Worm (Caenorhabditis elegans): ENCODE results near the gene cest-10.

The cest-10 gene

ce11 chrIV:7180304-7180703 is at the start of gene cest-10:
TSS of gene cest-10 (plus strand) at chrIV:7180557.
- no peak for TF ChIP-seq tab-1 (GFP tag; IDR thresholded peaks at IDR 0.05)
- no peak for TF ChIP-seq ztf-23 (GFP tag; IDR thresholded peaks at IDR 0.05)
- no peak for TF ChIP-seq flt-1 (GFP tag; IDR thresholded peaks at IDR 0.05)

ce11 chrIV:7131780-7132179 is 48.6 kb upstream of the cest-10 start, which contains the start of gene grsp-3:
TSS of gene grsp-3 (minus strand) at chrIV:7131928.
- TF ChIP-seq ztf-23 (GFP tag; IDR thresholded peaks at IDR 0.05), result no peak
- TF ChIP-seq ref-1 (GFP tag; conservative IDR thresholded peaks at IDR 0.05), result no peak
- TF ChIP-seq T22C8.4 (GFP tag; IDR thresholded peaks at IDR 0.05), result no peak
- no peak for TF ChIP-seq tab-1 (GFP tag; IDR thresholded peaks at IDR 0.05)
- no peak for TF ChIP-seq flt-1 (GFP tag; IDR thresholded peaks at IDR 0.05)
- no peak for TF ChIP-seq ztf-29 (GFP tag; IDR thresholded peaks at IDR 0.05)
- no peak for TF ChIP-seq klf-2 (GFP tag; conservative IDR thresholded peaks at IDR 0.05)
- TF ChIP-seq cog-1 (tag; optimal IDR thresholded peaks at IDR 0.05), result no peak
- TF ChIP-seq med-1 (GFP tag; optimal IDR thresholded peaks at IDR 0.05; ENCODE audit: insufficient read depth), result no peak

- no peak for TF ChIP-seq med-1 (GFP tag; optimal IDR thresholded peaks at IDR 0.05; ENCODE audit: insufficient read depth)
- no peak for TF ChIP-seq klf-2 (GFP tag; conservative IDR thresholded peaks at IDR 0.05)
- TF ChIP-seq ztf-23 (GFP tag; IDR thresholded peaks at IDR 0.05), result no peak
- no peak for TF ChIP-seq cog-1 (tag; optimal IDR thresholded peaks at IDR 0.05)
- TF ChIP-seq T22C8.4 (GFP tag; IDR thresholded peaks at IDR 0.05), result peak; percentile 42; the same call in 1 of the 2 replicates
- no peak for TF ChIP-seq flt-1 (GFP tag; IDR thresholded peaks at IDR 0.05)
Observed at ce11 chrIV:7133140-7133539, 47.2 kb upstream of the cest-10 start, which contains the start of gene cyn-12. TSS of gene cyn-12 (minus strand) at chrIV:7133217.

- TF ChIP-seq med-1 (GFP tag; optimal IDR thresholded peaks at IDR 0.05; ENCODE audit: insufficient read depth) (no peak), flt-1 (GFP tag; IDR thresholded peaks at IDR 0.05) (no peak), cog-1 (tag; optimal IDR thresholded peaks at IDR 0.05) (no peak), ztf-23 (GFP tag; IDR thresholded peaks at IDR 0.05) (no peak), ref-1 (GFP tag; conservative IDR thresholded peaks at IDR 0.05) (no peak), tab-1 (GFP tag; IDR thresholded peaks at IDR 0.05) (no peak), klf-2 (GFP tag; conservative IDR thresholded peaks at IDR 0.05) (no peak)
Observed at ce11 chrIV:7133983-7134382, 46.4 kb upstream of the cest-10 start, which contains the start of gene mutd-1. TSS of gene mutd-1 (minus strand) at chrIV:7134083.

ce11 chrIV:7139143-7139542 is 41.2 kb upstream of the cest-10 start:
- no peak for TF ChIP-seq ref-1 (GFP tag; conservative IDR thresholded peaks at IDR 0.05)
- no peak for TF ChIP-seq klf-2 (GFP tag; conservative IDR thresholded peaks at IDR 0.05)
- no peak for TF ChIP-seq med-1 (GFP tag; optimal IDR thresholded peaks at IDR 0.05; ENCODE audit: insufficient read depth)
- no peak for TF ChIP-seq T22C8.4 (GFP tag; IDR thresholded peaks at IDR 0.05)
- no peak for TF ChIP-seq ztf-23 (GFP tag; IDR thresholded peaks at IDR 0.05)
- no peak for TF ChIP-seq flt-1 (GFP tag; IDR thresholded peaks at IDR 0.05)
- TF ChIP-seq ztf-29 (GFP tag; IDR thresholded peaks at IDR 0.05), result no peak
- TF ChIP-seq cog-1 (tag; optimal IDR thresholded peaks at IDR 0.05), result no peak
- no peak for TF ChIP-seq tab-1 (GFP tag; IDR thresholded peaks at IDR 0.05)

ce11 chrIV:7144670-7145257 is 35.6 kb upstream of the cest-10 start, which contains the start of gene hecd-1:
TSS of gene hecd-1 (minus strand) at chrIV:7144720.
- TF ChIP-seq ztf-23 (GFP tag; IDR thresholded peaks at IDR 0.05) (no peak), cog-1 (tag; optimal IDR thresholded peaks at IDR 0.05) (no peak), flt-1 (GFP tag; IDR thresholded peaks at IDR 0.05) (no peak), ref-1 (GFP tag; conservative IDR thresholded peaks at IDR 0.05) (no peak), T22C8.4 (GFP tag; IDR thresholded peaks at IDR 0.05) (no peak), ztf-29 (GFP tag; IDR thresholded peaks at IDR 0.05) (no peak), klf-2 (GFP tag; conservative IDR thresholded peaks at IDR 0.05) (no peak), med-1 (GFP tag; optimal IDR thresholded peaks at IDR 0.05; ENCODE audit: insufficient read depth) (no peak), tab-1 (GFP tag; IDR thresholded peaks at IDR 0.05) (no peak)

ce11 chrIV:7147722-7148121 is 32.6 kb upstream of the cest-10 start:
- TF ChIP-seq flt-1 (GFP tag; IDR thresholded peaks at IDR 0.05) (no peak), cog-1 (tag; optimal IDR thresholded peaks at IDR 0.05) (no peak), ztf-29 (GFP tag; IDR thresholded peaks at IDR 0.05) (no peak), T22C8.4 (GFP tag; IDR thresholded peaks at IDR 0.05) (no peak), klf-2 (GFP tag; conservative IDR thresholded peaks at IDR 0.05) (no peak), ztf-23 (GFP tag; IDR thresholded peaks at IDR 0.05) (no peak), tab-1 (GFP tag; IDR thresholded peaks at IDR 0.05) (no peak), med-1 (GFP tag; optimal IDR thresholded peaks at IDR 0.05; ENCODE audit: insufficient read depth) (no peak), ref-1 (GFP tag; conservative IDR thresholded peaks at IDR 0.05) (no peak)

ce11 chrIV:7149020-7149601 is 31.2 kb upstream of the cest-10 start, which contains the start of gene C34D4.4:
TSS of gene C34D4.4 (plus strand) at chrIV:7149361.
- TF ChIP-seq ref-1 (GFP tag; conservative IDR thresholded peaks at IDR 0.05), result no peak

- no peak for TF ChIP-seq ztf-23 (GFP tag; IDR thresholded peaks at IDR 0.05)
- no peak for TF ChIP-seq ztf-29 (GFP tag; IDR thresholded peaks at IDR 0.05)
- TF ChIP-seq klf-2 (GFP tag; conservative IDR thresholded peaks at IDR 0.05), result no peak
- no peak for TF ChIP-seq ref-1 (GFP tag; conservative IDR thresholded peaks at IDR 0.05)
Observed at ce11 chrIV:7152409-7152808, 27.9 kb upstream of the cest-10 start, which contains the start of gene col-113. TSS of gene col-113 (minus strand) at chrIV:7152509.

- TF ChIP-seq tab-1 (GFP tag; IDR thresholded peaks at IDR 0.05) (no peak), med-1 (GFP tag; optimal IDR thresholded peaks at IDR 0.05; ENCODE audit: insufficient read depth) (no peak), T22C8.4 (GFP tag; IDR thresholded peaks at IDR 0.05) (no peak), ref-1 (GFP tag; conservative IDR thresholded peaks at IDR 0.05) (no peak), cog-1 (tag; optimal IDR thresholded peaks at IDR 0.05) (no peak), klf-2 (GFP tag; conservative IDR thresholded peaks at IDR 0.05) (no peak), flt-1 (GFP tag; IDR thresholded peaks at IDR 0.05) (no peak), ztf-23 (GFP tag; IDR thresholded peaks at IDR 0.05) (no peak), ztf-29 (GFP tag; IDR thresholded peaks at IDR 0.05) (no peak)
Observed at ce11 chrIV:7153362-7153761, 27.0 kb upstream of the cest-10 start, which contains the start of gene C34D4.3. TSS of gene C34D4.3 (plus strand) at chrIV:7153662.
